Worm (Caenorhabditis elegans) whole organism, L3 larva: ENCODE data around the gene H06I04.6.
A peak's percentile ranks its signal among the peaks of the same experiment; 100 is the strongest.

Source experiments
- R02D3.7 ChIP-seq: fragments of 150-350 bp; optimal IDR thresholded peaks from 2 replicates; lab custom pipeline; 2014; ENCODE audit warnings: missing biosample characterization, missing genetic modification characterization
- aly-2 ChIP-seq: fragments of 150-350 bp; optimal IDR thresholded peaks from 2 replicates; lab custom pipeline; 2014; ENCODE audit warnings: missing biosample characterization, missing genetic modification characterization
- ama-1 ChIP-seq: fragments of 150-350 bp; optimal IDR thresholded peaks from 2 replicates; lab custom pipeline; 2018
- ceh-16 ChIP-seq: sonication (generic microtip); optimal IDR thresholded peaks from 2 replicates; lab custom pipeline; 2017; ENCODE audit warnings: missing biosample characterization, missing genetic modification characterization
- ceh-28 ChIP-seq: fragments of 150-350 bp; optimal IDR thresholded peaks from 2 replicates; lab custom pipeline; 2014; ENCODE audit warnings: missing biosample characterization, missing genetic modification reagents, missing genetic modification characterization
- ceh-9 ChIP-seq: sonication (generic microtip); optimal IDR thresholded peaks from 2 replicates; lab custom pipeline; 2018; ENCODE audit warnings: missing biosample characterization, missing genetic modification characterization
- daf-12 ChIP-seq: fragments of 150-350 bp; optimal IDR thresholded peaks from 2 replicates; lab custom pipeline; 2014; ENCODE audit warnings: missing biosample characterization, missing genetic modification reagents, missing genetic modification characterization
- egl-27 ChIP-seq: sonication (generic microtip); optimal IDR thresholded peaks from 4 replicates; lab custom pipeline; 2017; ENCODE audit warnings: missing biosample characterization, missing genetic modification reagents, missing genetic modification characterization
- egl-5 ChIP-seq: fragments of 150-350 bp; optimal IDR thresholded peaks from 2 replicates; lab custom pipeline; 2017; ENCODE audit warnings: missing biosample characterization, missing genetic modification reagents, missing genetic modification characterization, inconsistent platforms
- elt-1 ChIP-seq: fragments of 150-350 bp; optimal IDR thresholded peaks from 2 replicates; lab custom pipeline; 2014; ENCODE audit warnings: missing biosample characterization, missing genetic modification characterization
- elt-2 ChIP-seq: sonication (generic microtip); optimal IDR thresholded peaks from 2 replicates; lab custom pipeline; 2016; ENCODE audit warnings: missing genetic modification reagents, mild to moderate bottlenecking, missing genetic modification characterization, missing compliant biosample characterization
- elt-3 ChIP-seq, 3 experiments: fragments of 150-350 bp in 1 of 3; sonication (generic microtip) in 2 of 3; optimal IDR thresholded peaks; 2 replicates in 2 of 3; 4 replicates in 1 of 3; lab custom pipeline; 2014 to 2017; ENCODE audit warnings: missing biosample characterization in 3 of 3, missing genetic modification characterization in 3 of 3
- eor-1 ChIP-seq, 2 experiments: fragments of 150-350 bp; optimal IDR thresholded peaks; 2 replicates each; lab custom pipeline; 2014 to 2018; ENCODE audit warnings: missing biosample characterization in 2 of 2, missing genetic modification characterization in 2 of 2
- fkh-10 ChIP-seq: sonication (generic microtip); optimal IDR thresholded peaks from 2 replicates; lab custom pipeline; 2017; ENCODE audit warnings: missing biosample characterization, missing genetic modification reagents, missing genetic modification characterization
- fkh-2 ChIP-seq: fragments of 150-350 bp; optimal IDR thresholded peaks from 2 replicates; lab custom pipeline; 2014; ENCODE audit warnings: missing biosample characterization, missing genetic modification reagents, missing genetic modification characterization
- hmg-11 ChIP-seq: sonication (generic microtip); optimal IDR thresholded peaks from 2 replicates; lab custom pipeline; 2016; ENCODE audit warnings: missing genetic modification characterization, missing compliant biosample characterization
- lin-15B ChIP-seq: fragments of 150-350 bp; optimal IDR thresholded peaks from 2 replicates; lab custom pipeline; 2014; ENCODE audit warnings: missing biosample characterization, missing genetic modification characterization
- lin-39 ChIP-seq: fragments of 150-350 bp; optimal IDR thresholded peaks from 2 replicates; lab custom pipeline; 2018; ENCODE audit warnings: missing biosample characterization, missing genetic modification reagents, missing genetic modification characterization
- mdl-1 ChIP-seq: fragments of 150-350 bp; optimal IDR thresholded peaks from 2 replicates; lab custom pipeline; 2014; ENCODE audit warnings: missing biosample characterization, missing genetic modification characterization
- mml-1 ChIP-seq: fragments of 150-350 bp; sonication (generic microtip); optimal IDR thresholded peaks from 3 replicates; lab custom pipeline; 2014; ENCODE audit warnings: missing biosample characterization, missing genetic modification characterization
- nfya-1 ChIP-seq: sonication (generic microtip); optimal IDR thresholded peaks from 2 replicates; lab custom pipeline; 2017; ENCODE audit warnings: missing genetic modification characterization, mild to moderate bottlenecking, missing compliant biosample characterization, antibody characterized with exemption, moderate library complexity; ENCODE audit not compliant: insufficient read depth
- nhr-11 ChIP-seq: fragments of 150-350 bp; optimal IDR thresholded peaks from 2 replicates; lab custom pipeline; 2014; ENCODE audit warnings: missing biosample characterization, missing genetic modification characterization
- nhr-12 ChIP-seq: fragments of 150-350 bp; optimal IDR thresholded peaks from 2 replicates; lab custom pipeline; 2014; ENCODE audit warnings: missing biosample characterization, missing genetic modification characterization
- nhr-237 ChIP-seq: fragments of 150-350 bp; optimal IDR thresholded peaks from 2 replicates; lab custom pipeline; 2014; ENCODE audit warnings: missing biosample characterization, missing genetic modification characterization
- nhr-25 ChIP-seq: sonication (generic microtip); optimal IDR thresholded peaks from 2 replicates; lab custom pipeline; 2017; ENCODE audit warnings: missing biosample characterization, missing genetic modification characterization
- nhr-43 ChIP-seq: sonication (generic microtip); optimal IDR thresholded peaks from 2 replicates; lab custom pipeline; 2016; ENCODE audit warnings: mild to moderate bottlenecking, missing genetic modification characterization, missing compliant biosample characterization; ENCODE audit not compliant: poor library complexity, severe bottlenecking
- nhr-67 ChIP-seq: fragments of 150-350 bp; optimal IDR thresholded peaks from 2 replicates; lab custom pipeline; 2014; ENCODE audit warnings: missing biosample characterization, missing genetic modification characterization
- nhr-76 ChIP-seq: fragments of 150-350 bp; sonication (generic microtip); optimal IDR thresholded peaks from 5 replicates; lab custom pipeline; 2014; ENCODE audit warnings: missing biosample characterization, missing genetic modification characterization
- nhr-77 ChIP-seq: fragments of 150-350 bp; optimal IDR thresholded peaks from 2 replicates; lab custom pipeline; 2014; ENCODE audit warnings: missing biosample characterization, missing genetic modification characterization
- pha-4 ChIP-seq: fragments of 150-350 bp; optimal IDR thresholded peaks from 2 replicates; lab custom pipeline; 2014; ENCODE audit warnings: missing biosample characterization, missing genetic modification reagents, missing genetic modification characterization
- pqm-1 ChIP-seq: fragments of 150-350 bp; optimal IDR thresholded peaks from 2 replicates; lab custom pipeline; 2017; ENCODE audit warnings: missing biosample characterization, missing genetic modification characterization, inconsistent platforms
- sea-2 ChIP-seq: fragments of 150-350 bp; sonication (generic microtip); optimal IDR thresholded peaks from 4 replicates; lab custom pipeline; 2014; ENCODE audit warnings: missing biosample characterization, missing genetic modification reagents, missing genetic modification characterization
- skn-1 ChIP-seq: fragments of 150-350 bp; optimal IDR thresholded peaks from 2 replicates; lab custom pipeline; 2014; ENCODE audit warnings: missing biosample characterization, missing genetic modification characterization
- tbx-2 ChIP-seq: sonication (generic microtip); optimal IDR thresholded peaks from 2 replicates; lab custom pipeline; 2016; ENCODE audit warnings: mild to moderate bottlenecking, missing genetic modification characterization, missing compliant biosample characterization
- unc-62 ChIP-seq: fragments of 150-350 bp; sonication (generic microtip); optimal IDR thresholded peaks from 4 replicates; lab custom pipeline; 2014; ENCODE audit warnings: missing biosample characterization, missing genetic modification reagents, missing genetic modification characterization
- zag-1 ChIP-seq: fragments of 150-350 bp; optimal IDR thresholded peaks from 2 replicates; lab custom pipeline; 2014; ENCODE audit warnings: missing biosample characterization, missing genetic modification characterization

The H06I04.6 gene

DNA sequence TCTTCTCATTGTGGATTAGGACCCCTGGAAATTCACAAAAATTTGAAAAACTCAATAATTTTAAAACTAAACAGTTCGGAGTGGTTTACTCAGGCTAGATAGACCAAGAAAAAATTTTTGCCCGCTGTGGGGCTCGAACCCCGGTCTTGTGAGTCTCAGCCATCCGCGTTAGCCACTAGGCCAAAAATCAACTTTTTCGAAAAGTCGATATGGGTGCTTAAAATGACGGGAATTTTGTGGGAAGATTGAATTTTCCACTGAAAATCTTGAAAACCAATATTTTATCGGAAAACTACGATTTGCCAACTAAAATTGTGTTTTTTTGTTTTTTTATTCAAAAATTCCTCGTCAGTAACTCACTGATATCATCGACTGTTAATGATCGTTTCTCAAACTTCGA, 43.4 kb upstream of the H06I04.6 start:
- no peak for TF ChIP-seq unc-62
- TF ChIP-seq nhr-43 = no peak
- TF ChIP-seq elt-2 = no peak
- no peak for TF ChIP-seq ama-1 (lab: Kevin White, UChicago)

DNA sequence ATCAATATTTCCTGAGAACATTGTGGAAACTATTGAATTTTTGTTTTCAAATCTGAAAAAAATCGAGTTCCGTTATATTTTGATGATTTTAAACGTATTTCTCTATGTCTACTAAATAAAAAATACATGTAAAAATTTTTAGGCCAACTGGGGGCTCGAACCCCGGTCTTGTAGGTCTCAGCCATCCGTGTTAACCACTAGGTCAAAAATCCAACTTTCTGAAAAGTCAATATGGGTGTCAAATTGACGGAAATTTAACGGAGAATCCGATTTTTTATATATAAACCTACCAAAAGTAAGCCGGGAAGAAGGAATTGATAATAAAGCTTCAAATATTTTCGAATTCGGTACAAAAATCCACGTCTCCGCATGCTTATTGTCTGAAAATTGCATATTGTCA, 42.2 kb upstream of the H06I04.6 start:
- no peak for TF ChIP-seq pqm-1 (tag; lab: Kevin White, UChicago)
- TF ChIP-seq hmg-11 (tag; lab: Kevin White, UChicago) = no peak
- no peak for TF ChIP-seq elt-1 (tag; lab: Kevin White, UChicago)
- no peak for TF ChIP-seq nhr-76
- no peak for TF ChIP-seq fkh-10 (GFP tag; lab: Kevin White, UChicago)
- TF ChIP-seq ceh-9 (tag; lab: Kevin White, UChicago) = no peak
- TF ChIP-seq fkh-2 = no peak
- no peak for TF ChIP-seq lin-39 (tag; lab: Kevin White, UChicago)
- no peak for TF ChIP-seq ceh-28 (tag; lab: Kevin White, UChicago)
- no peak for TF ChIP-seq nhr-11 (tag; lab: Kevin White, UChicago)
- no peak for TF ChIP-seq skn-1 (tag; lab: Kevin White, UChicago)
- no peak for TF ChIP-seq nfya-1 (tag; lab: Kevin White, UChicago)
- no peak for TF ChIP-seq nhr-25 (tag; lab: Kevin White, UChicago)

DNA sequence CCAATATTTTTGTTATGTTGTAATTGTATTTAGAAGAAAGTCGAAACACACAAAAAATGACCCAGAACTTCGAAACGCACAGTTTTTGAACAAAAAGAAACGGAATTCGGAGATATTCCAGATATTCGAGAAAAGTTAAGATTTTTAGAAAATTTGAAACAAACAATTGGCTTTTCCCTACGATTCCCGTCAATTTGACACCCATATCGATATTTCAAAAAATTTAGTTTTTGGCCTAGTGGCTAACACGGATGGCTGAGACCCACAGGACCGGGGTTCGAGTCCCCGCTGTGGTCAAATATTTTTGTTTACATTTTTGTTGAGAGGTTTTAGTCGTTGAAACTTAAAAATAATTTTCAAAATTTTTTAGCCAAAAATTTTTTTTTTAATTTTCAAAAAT, 41.1 kb upstream of the H06I04.6 start:
- TF ChIP-seq nhr-43 = no peak
- TF ChIP-seq R02D3.7 (tag; lab: Kevin White, UChicago) = no peak
- TF ChIP-seq elt-2 = no peak
- TF ChIP-seq egl-5 = no peak
- TF ChIP-seq mml-1 = no peak
- no peak for TF ChIP-seq nhr-77

DNA sequence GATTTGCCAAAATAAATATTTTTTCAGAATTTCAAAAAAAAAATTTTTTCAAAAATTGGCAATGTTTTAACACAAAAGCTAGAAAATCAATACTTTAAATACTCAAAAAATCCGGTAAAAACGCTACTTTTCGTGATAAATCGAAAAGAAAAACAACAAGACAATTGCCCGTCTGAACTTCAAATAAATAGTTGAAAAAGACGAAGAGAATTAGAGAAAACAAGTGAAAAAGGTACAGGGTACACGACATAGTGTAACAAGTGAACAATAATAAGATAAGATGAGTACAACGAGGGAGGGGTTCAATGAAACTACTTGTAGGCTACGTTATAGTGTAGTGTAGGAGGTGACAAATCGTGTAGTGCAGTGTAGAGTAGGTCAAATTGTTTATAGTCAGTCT, 40.4 kb upstream of the H06I04.6 start:
- TF ChIP-seq nhr-237 (tag; lab: Kevin White, UChicago) (no peak), aly-2 (tag; lab: Kevin White, UChicago) (no peak), pha-4 (tag; lab: Kevin White, UChicago) (peak; percentile 42), pqm-1 (tag; lab: Kevin White, UChicago) (peak; percentile 51), nfya-1 (tag; lab: Kevin White, UChicago) (peak; percentile 13), egl-5 (no peak), sea-2 (GFP tag; lab: Kevin White, UChicago) (no peak), nhr-11 (tag; lab: Kevin White, UChicago) (peak; percentile 50), nhr-76 (no peak), egl-27 (tag; lab: Kevin White, UChicago) (no peak), daf-12 (tag; lab: Kevin White, UChicago) (no peak)

DNA sequence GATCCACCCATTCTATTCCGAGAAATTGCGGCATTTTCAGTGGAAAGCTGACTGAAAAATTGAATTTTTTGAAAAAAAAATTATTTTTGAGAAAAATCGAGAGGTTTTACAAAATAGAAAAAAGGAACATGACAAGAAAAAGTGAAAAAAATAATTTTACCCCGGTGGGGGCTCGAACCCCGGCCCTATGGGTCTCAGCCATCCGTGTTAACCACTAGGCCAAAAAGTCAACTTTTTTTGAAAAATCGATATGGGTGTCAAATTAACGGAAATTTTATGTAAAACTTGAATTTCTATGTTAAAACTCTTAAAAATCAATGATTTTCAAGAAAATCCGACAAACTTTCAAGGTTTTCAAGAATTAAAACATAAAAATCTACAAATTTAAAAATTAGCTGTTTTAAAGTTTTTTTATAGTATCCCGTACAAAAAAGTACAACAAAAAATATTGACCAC, 39.8 kb upstream of the H06I04.6 start, which contains the start of gene Y53G8B.2:
Y53G8B.2 (minus strand) TSS at position 51 of the 456 bp plus-strand sequence.
- TF ChIP-seq mdl-1 (tag; lab: Kevin White, UChicago) = no peak
- no peak for TF ChIP-seq ceh-16
- no peak for TF ChIP-seq lin-15B (tag; lab: Kevin White, UChicago)
- no peak for TF ChIP-seq ceh-9 (tag; lab: Kevin White, UChicago)
- TF ChIP-seq aly-2 (tag; lab: Kevin White, UChicago) = no peak
- TF ChIP-seq fkh-2 = no peak
- no peak for TF ChIP-seq nhr-77
- TF ChIP-seq nhr-67 (tag; lab: Kevin White, UChicago) = no peak
- TF ChIP-seq elt-3 (tag; optimal IDR thresholded peaks at IDR 0.05; lab: Kevin White, UChicago) = no peak
- no peak for TF ChIP-seq R02D3.7 (tag; lab: Kevin White, UChicago)
- no peak for TF ChIP-seq egl-27 (tag; lab: Kevin White, UChicago)

DNA sequence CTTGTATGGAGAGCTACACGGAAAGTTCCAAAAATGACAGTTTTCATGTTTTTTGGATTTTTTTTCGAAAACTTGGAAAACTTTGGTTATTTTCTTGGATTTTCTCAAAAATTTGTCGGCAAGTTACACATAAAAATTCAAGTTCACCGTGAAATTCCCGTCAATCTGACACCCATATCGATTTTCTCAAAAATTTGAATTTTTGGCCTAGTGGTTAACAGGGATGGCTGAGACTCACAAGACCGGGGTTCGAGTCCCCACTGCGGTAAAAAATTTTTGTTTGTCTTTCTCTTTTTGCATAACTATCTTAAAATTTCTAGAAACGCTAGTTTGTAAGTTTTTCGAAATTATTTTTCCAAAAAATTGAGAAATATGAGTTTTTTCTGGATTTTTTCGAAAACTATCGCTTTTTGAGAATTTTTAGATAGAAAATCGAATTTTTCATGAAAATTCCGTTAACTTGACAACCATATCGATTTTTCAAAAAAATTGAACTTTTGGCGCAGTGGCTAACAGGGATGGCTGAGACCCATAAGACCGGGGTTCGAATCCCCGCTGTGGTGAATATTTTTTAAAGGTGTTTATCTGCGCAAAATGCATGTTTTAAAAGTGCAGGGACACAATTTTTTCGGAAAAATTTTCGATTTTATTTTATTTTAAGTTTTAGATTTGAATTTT, 36.6 kb upstream of the H06I04.6 start:
- TF ChIP-seq eor-1 (tag; optimal IDR thresholded peaks at IDR 0.05; lab: Kevin White, UChicago) (no peak), egl-5 (no peak), pqm-1 (tag; lab: Kevin White, UChicago) (no peak), mml-1 (no peak), elt-2 (no peak), zag-1 (no peak), tbx-2 (tag; lab: Kevin White, UChicago) (no peak), nhr-76 (no peak), daf-12 (tag; lab: Kevin White, UChicago) (no peak), lin-15B (tag; lab: Kevin White, UChicago) (no peak), unc-62 (no peak), nhr-12 (tag; lab: Kevin White, UChicago) (no peak), elt-1 (tag; lab: Kevin White, UChicago) (no peak)
